Worm (Caenorhabditis elegans) whole organism, late embryonic: ENCODE results near the gene nhr-269.

Experiments
- C38D4.7 ChIP-seq: fragments of 200-800 bp; sonication (Bioruptor generic); optimal IDR thresholded peaks from 2 replicates; lab custom pipeline; 2018; ENCODE audit warnings: mild to moderate bottlenecking, missing genetic modification characterization, moderate library complexity, missing compliant biosample characterization
- F13H6.1 ChIP-seq: sonication (generic microtip); optimal IDR thresholded peaks from 2 replicates; lab custom pipeline; 2016; ENCODE audit warnings: missing genetic modification characterization, missing compliant biosample characterization
- K02D7.2 ChIP-seq: sonication (generic microtip); optimal IDR thresholded peaks from 2 replicates; lab custom pipeline; 2017; ENCODE audit warnings: mild to moderate bottlenecking, missing genetic modification characterization, missing compliant biosample characterization
- K09A11.1 ChIP-seq: sonication (generic microtip); optimal IDR thresholded peaks from 2 replicates; lab custom pipeline; 2017; ENCODE audit warnings: antibody characterized with exemption, mild to moderate bottlenecking, missing genetic modification characterization, missing compliant biosample characterization; ENCODE audit not compliant: insufficient read depth
- Y22D7AL.16 ChIP-seq: sonication (generic microtip); optimal IDR thresholded peaks from 2 replicates; lab custom pipeline; 2016; ENCODE audit warnings: missing genetic modification characterization, missing compliant biosample characterization
- ahr-1 ChIP-seq: sonication (generic microtip); optimal IDR thresholded peaks from 2 replicates; lab custom pipeline; 2016; ENCODE audit warnings: missing genetic modification characterization, missing compliant biosample characterization
- ama-1 ChIP-seq: fragments of 150-350 bp; optimal IDR thresholded peaks from 2 replicates; lab custom pipeline; 2014
- ceh-14 ChIP-seq: sonication (generic microtip); optimal IDR thresholded peaks from 2 replicates; lab custom pipeline; 2016; ENCODE audit warnings: missing genotype, missing genetic modification characterization, missing compliant biosample characterization
- ceh-24 ChIP-seq: sonication (generic microtip); optimal IDR thresholded peaks from 2 replicates; lab custom pipeline; 2016; ENCODE audit warnings: mild to moderate bottlenecking, missing genetic modification characterization, missing compliant biosample characterization
- ceh-31 ChIP-seq: sonication (generic microtip); optimal IDR thresholded peaks from 2 replicates; lab custom pipeline; 2016; ENCODE audit warnings: missing genetic modification characterization, missing compliant biosample characterization
- ceh-6 ChIP-seq: fragments of 200-800 bp; sonication (Bioruptor generic); optimal IDR thresholded peaks from 2 replicates; lab custom pipeline; 2018; ENCODE audit warnings: mild to moderate bottlenecking, missing genetic modification characterization, missing compliant biosample characterization
- ceh-9 ChIP-seq: sonication (generic microtip); optimal IDR thresholded peaks from 2 replicates; lab custom pipeline; 2016; ENCODE audit warnings: mild to moderate bottlenecking, missing genetic modification characterization, inconsistent platforms, missing compliant biosample characterization
- che-1 ChIP-seq: sonication (generic microtip); optimal IDR thresholded peaks from 2 replicates; lab custom pipeline; 2016; ENCODE audit warnings: mild to moderate bottlenecking, missing genetic modification characterization, missing compliant biosample characterization
- dmd-4 ChIP-seq: sonication (generic microtip); optimal IDR thresholded peaks from 2 replicates; lab custom pipeline; 2016; ENCODE audit warnings: borderline replicate concordance, missing genetic modification characterization, missing compliant biosample characterization
- dve-1 ChIP-seq: sonication (generic microtip); optimal IDR thresholded peaks from 2 replicates; lab custom pipeline; 2017; ENCODE audit warnings: antibody characterized with exemption, mild to moderate bottlenecking, missing genetic modification characterization, missing compliant biosample characterization
- ets-4 ChIP-seq: sonication (generic microtip); optimal IDR thresholded peaks from 2 replicates; lab custom pipeline; 2016; ENCODE audit warnings: missing genetic modification characterization, missing compliant biosample characterization
- fax-1 ChIP-seq: sonication (generic microtip); optimal IDR thresholded peaks from 2 replicates; lab custom pipeline; 2016; ENCODE audit warnings: missing genotype, missing genetic modification characterization, missing compliant biosample characterization
- fkh-6 ChIP-seq: sonication (generic microtip); optimal IDR thresholded peaks from 2 replicates; lab custom pipeline; 2016; ENCODE audit warnings: missing genetic modification characterization, missing compliant biosample characterization
- hlh-13 ChIP-seq: fragments of 200-800 bp; sonication (Bioruptor generic); optimal IDR thresholded peaks from 2 replicates; lab custom pipeline; 2018; ENCODE audit warnings: mild to moderate bottlenecking, missing genetic modification characterization, missing compliant biosample characterization
- hlh-30 ChIP-seq: sonication (generic microtip); optimal IDR thresholded peaks from 2 replicates; lab custom pipeline; 2017; ENCODE audit warnings: antibody characterized with exemption, missing genetic modification characterization, missing compliant biosample characterization; ENCODE audit not compliant: insufficient read depth
- hlh-6 ChIP-seq: sonication (generic microtip); optimal IDR thresholded peaks from 2 replicates; lab custom pipeline; 2016; ENCODE audit warnings: missing genotype, missing genetic modification characterization, missing compliant biosample characterization
- madf-2 ChIP-seq: sonication (generic microtip); optimal IDR thresholded peaks from 2 replicates; lab custom pipeline; 2017; ENCODE audit warnings: missing genetic modification characterization, missing compliant biosample characterization
- nhr-11 ChIP-seq: fragments of 150-350 bp; optimal IDR thresholded peaks from 2 replicates; lab custom pipeline; 2014; ENCODE audit warnings: missing biosample characterization, missing genetic modification characterization
- nhr-232 ChIP-seq: sonication (generic microtip); optimal IDR thresholded peaks from 2 replicates; lab custom pipeline; 2016; ENCODE audit warnings: missing genetic modification characterization, missing compliant biosample characterization
- npax-4 ChIP-seq: sonication (generic microtip); optimal IDR thresholded peaks from 2 replicates; lab custom pipeline; 2016; ENCODE audit warnings: missing genetic modification characterization, missing compliant biosample characterization
- pat-9 ChIP-seq: fragments of 200-800 bp; sonication (Bioruptor generic); optimal IDR thresholded peaks from 2 replicates; lab custom pipeline; 2018; ENCODE audit warnings: mild to moderate bottlenecking, missing genetic modification characterization, moderate library complexity, missing compliant biosample characterization
- pax-1 ChIP-seq: fragments of 150-350 bp; optimal IDR thresholded peaks from 2 replicates; lab custom pipeline; 2014; ENCODE audit warnings: missing biosample characterization, missing genetic modification characterization
- pha-2 ChIP-seq: sonication (generic microtip); optimal IDR thresholded peaks from 2 replicates; lab custom pipeline; 2017; ENCODE audit warnings: mild to moderate bottlenecking, missing genetic modification characterization, missing compliant biosample characterization
- pha-4 ChIP-seq: fragments of 150-350 bp; optimal IDR thresholded peaks from 2 replicates; lab custom pipeline; 2018; ENCODE audit warnings: missing biosample characterization, missing genetic modification reagents, missing genetic modification characterization
- pqm-1 ChIP-seq: sonication (generic microtip); optimal IDR thresholded peaks from 2 replicates; lab custom pipeline; 2016; ENCODE audit warnings: missing genetic modification characterization, missing compliant biosample characterization
- pros-1 ChIP-seq: fragments of 150-350 bp; optimal IDR thresholded peaks from 2 replicates; lab custom pipeline; 2014; ENCODE audit warnings: missing biosample characterization, missing genetic modification reagents, missing genetic modification characterization
- ref-2 ChIP-seq: sonication (generic microtip); optimal IDR thresholded peaks from 2 replicates; lab custom pipeline; 2016; ENCODE audit warnings: missing genetic modification characterization, missing compliant biosample characterization
- sdc-2 ChIP-seq: sonication (generic microtip); optimal IDR thresholded peaks from 2 replicates; lab custom pipeline; 2016; ENCODE audit warnings: missing genotype, missing genetic modification characterization, missing compliant biosample characterization
- tbx-2 ChIP-seq: sonication (generic microtip); optimal IDR thresholded peaks from 2 replicates; lab custom pipeline; 2016; ENCODE audit warnings: missing genetic modification characterization, missing compliant biosample characterization
- ttx-3 ChIP-seq: sonication (generic microtip); optimal IDR thresholded peaks from 2 replicates; lab custom pipeline; 2016; ENCODE audit warnings: missing genetic modification reagents, missing genetic modification characterization, missing compliant biosample characterization
- unc-86 ChIP-seq: sonication (generic microtip); optimal IDR thresholded peaks from 2 replicates; lab custom pipeline; 2016; ENCODE audit warnings: missing genetic modification characterization, missing compliant biosample characterization
- zip-5 ChIP-seq: sonication (generic microtip); optimal IDR thresholded peaks from 2 replicates; lab custom pipeline; 2016; ENCODE audit warnings: missing genetic modification characterization, missing compliant biosample characterization
- ztf-16 ChIP-seq: sonication (generic microtip); optimal IDR thresholded peaks from 2 replicates; lab custom pipeline; 2017; ENCODE audit warnings: missing genetic modification characterization, missing compliant biosample characterization

nhr-269 gene

DNA sequence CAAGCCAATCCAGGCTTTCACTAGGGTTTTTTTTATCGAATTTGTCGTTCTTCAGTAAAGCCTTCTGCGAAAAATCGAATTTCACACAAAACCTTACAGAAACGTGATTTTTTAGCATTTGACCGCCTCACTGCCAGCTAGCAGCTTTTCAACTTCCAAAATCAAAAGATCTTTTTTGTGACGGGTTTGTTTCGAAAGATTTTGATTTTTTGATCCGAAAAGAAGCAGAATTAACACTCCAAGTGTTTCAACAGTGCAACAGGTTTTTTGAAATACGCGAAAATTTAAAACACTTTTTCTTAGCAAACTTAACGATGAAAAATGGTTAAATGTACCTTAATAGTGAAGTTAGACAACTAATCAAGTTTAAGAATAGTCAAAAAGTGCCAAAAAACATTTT, 28.2 kb downstream of the nhr-269 start, which contains the start of gene clec-229 (continued):
- TF ChIP-seq pros-1 (tag; lab: Kevin White, UChicago): no peak

ce11 chrV:15339363-15339762, 30.2 kb downstream of the nhr-269 start, which contains the start of gene clec-228:
Gene clec-228 (minus strand): TSS chrV:15339463.
- TF ChIP-seq npax-4 (tag; lab: Kevin White, UChicago): no peak
- no peak for TF ChIP-seq pha-4 (tag; lab: Kevin White, UChicago)
- TF ChIP-seq ztf-16 (tag; lab: Kevin White, UChicago): no peak
- no peak for TF ChIP-seq pha-2
- no peak for TF ChIP-seq dve-1 (tag; lab: Kevin White, UChicago)
- TF ChIP-seq K09A11.1 (tag; lab: Kevin White, UChicago): no peak
- no peak for TF ChIP-seq pax-1
- no peak for TF ChIP-seq ref-2
- TF ChIP-seq hlh-6 (tag; lab: Kevin White, UChicago): no peak
- no peak for TF ChIP-seq ceh-31 (tag; lab: Kevin White, UChicago)
- no peak for TF ChIP-seq Y22D7AL.16 (tag; lab: Kevin White, UChicago)
- TF ChIP-seq, all 69 proteins: peak for 0

DNA sequence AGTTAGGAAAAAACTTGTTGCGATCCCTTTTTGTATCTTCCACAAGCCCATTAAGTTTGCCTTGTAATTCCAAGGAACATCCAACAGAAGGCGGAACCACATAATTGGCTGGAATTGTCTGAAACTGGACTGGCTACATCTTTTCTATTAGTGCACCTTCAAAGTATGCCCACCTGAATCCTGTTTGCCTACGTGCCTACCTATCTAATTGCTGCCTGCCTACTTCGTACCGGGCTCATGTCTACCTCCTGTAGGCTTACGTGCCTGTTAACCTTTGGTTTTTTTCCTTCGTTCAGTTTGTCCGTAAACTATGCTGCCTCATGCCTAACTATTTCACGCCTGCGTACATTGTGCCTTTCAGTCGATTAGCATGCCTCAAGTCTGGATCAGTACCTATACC, 32.2 kb downstream of the nhr-269 start, which contains the start of gene wrt-7:
Gene wrt-7, minus strand, starts transcription at position 101 of the 400 bp plus-strand sequence.
- TF ChIP-seq tbx-2 (tag; lab: Kevin White, UChicago): no peak
- TF ChIP-seq ama-1 (lab: Kevin White, UChicago): no peak
- TF ChIP-seq pat-9 (tag; lab: Kevin White, UChicago): no peak
- no peak for TF ChIP-seq ets-4 (tag; lab: Kevin White, UChicago)
- TF ChIP-seq pax-1: no peak

DNA sequence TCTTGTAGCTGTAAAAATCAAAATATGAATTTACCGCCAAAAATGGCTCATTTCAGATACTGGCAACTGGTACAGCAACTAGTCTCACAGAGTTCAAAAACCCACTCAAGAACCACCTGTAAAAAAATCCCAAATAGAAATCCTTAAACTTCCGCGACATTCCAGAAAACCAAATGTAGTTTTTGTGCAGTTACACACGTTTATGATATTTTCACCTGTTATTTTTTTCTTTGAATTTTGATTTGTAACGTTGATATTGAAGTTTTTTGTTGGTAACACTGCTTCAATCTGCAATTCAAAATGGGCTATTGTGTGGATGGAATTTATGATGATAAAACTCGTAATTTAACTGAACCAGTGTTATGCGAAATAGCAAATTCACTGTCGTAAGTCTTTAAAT, 36.8 kb downstream of the nhr-269 start, which contains the start of gene srw-113:
Gene srw-113, plus strand, starts transcription at position 301 of the 400 bp plus-strand sequence.
- TF ChIP-seq pax-1 (no peak), pqm-1 (tag; lab: Kevin White, UChicago) (no peak), unc-86 (tag; lab: Kevin White, UChicago) (no peak), nhr-232 (no peak), ceh-14 (no peak)

- TF ChIP-seq ref-2 (no peak), C38D4.7 (GFP tag; lab: Kevin White, UChicago) (no peak), nhr-11 (tag; lab: Kevin White, UChicago) (no peak), zip-5 (tag; lab: Kevin White, UChicago) (no peak), dmd-4 (tag; lab: Kevin White, UChicago) (no peak), pha-2 (no peak), ceh-9 (tag; lab: Kevin White, UChicago) (no peak), K02D7.2 (tag; lab: Kevin White, UChicago) (no peak), fkh-6 (tag; lab: Kevin White, UChicago) (no peak), tbx-2 (tag; lab: Kevin White, UChicago) (no peak), hlh-13 (GFP tag; lab: Kevin White, UChicago) (no peak), madf-2 (tag; lab: Kevin White, UChicago) (no peak), che-1 (tag; lab: Kevin White, UChicago) (no peak)
Observed at ce11 chrV:15330314-15330713, 39.3 kb downstream of the nhr-269 start, which contains the start of gene srh-295. Gene srh-295 (plus strand): TSS chrV:15330614.

ce11 chrV:15327745-15328447, 41.7 kb downstream of the nhr-269 start, which contains the start of gene ZK1037.6:
Gene ZK1037.6 (minus strand): TSS chrV:15327795.
- no peak for TF ChIP-seq ahr-1
- no peak for TF ChIP-seq hlh-13 (GFP tag; lab: Kevin White, UChicago)
- TF ChIP-seq fax-1: no peak
- no peak for TF ChIP-seq ceh-24 (tag; lab: Kevin White, UChicago)
- TF ChIP-seq hlh-30 (tag; lab: Kevin White, UChicago): no peak
- no peak for TF ChIP-seq nhr-232
- TF ChIP-seq pha-4 (tag; lab: Kevin White, UChicago): no peak
- TF ChIP-seq F13H6.1 (tag; lab: Kevin White, UChicago): no peak
- no peak for TF ChIP-seq ttx-3 (tag; lab: Kevin White, UChicago)
- TF ChIP-seq fkh-6 (tag; lab: Kevin White, UChicago): no peak
- no peak for TF ChIP-seq ceh-14
- TF ChIP-seq sdc-2 (tag; lab: Kevin White, UChicago): no peak
- TF ChIP-seq ceh-6: no peak
- no peak for TF ChIP-seq nhr-11 (tag; lab: Kevin White, UChicago)
- TF ChIP-seq madf-2 (tag; lab: Kevin White, UChicago): no peak
- no peak for TF ChIP-seq che-1 (tag; lab: Kevin White, UChicago)
